Worm (Caenorhabditis elegans) whole organism, L4 larva: Measurements from ENCODE around the gene try-1.

Experiments
- F10B5.3 ChIP-seq: sonication (generic microtip); optimal IDR thresholded peaks from 2 replicates; lab custom pipeline; 2016; ENCODE audit warnings: mild to moderate bottlenecking, missing genetic modification characterization, missing compliant biosample characterization
- F26F4.8 ChIP-seq: fragments of 200-800 bp; sonication (Bioruptor generic); conservative IDR thresholded peaks from 2 replicates; pipeline ENCODE4 v1.3.6; 2022; ENCODE audit warnings: missing genetic modification characterization, missing compliant biosample characterization
- F49E8.2 ChIP-seq: sonication (generic microtip); optimal IDR thresholded peaks from 2 replicates; lab custom pipeline; 2016; ENCODE audit warnings: missing compliant biosample characterization, mild to moderate bottlenecking, missing genetic modification characterization, borderline replicate concordance
- R02D3.7 ChIP-seq: fragments of 150-350 bp; sonication (generic microtip); optimal IDR thresholded peaks from 3 replicates; lab custom pipeline; 2014; ENCODE audit warnings: missing biosample characterization, missing genetic modification characterization
- Y5F2A.4 ChIP-seq: fragments of 200-800 bp; sonication (Bioruptor generic); optimal IDR thresholded peaks from 2 replicates; lab custom pipeline; 2018; ENCODE audit warnings: mild to moderate bottlenecking, missing genetic modification characterization, missing compliant biosample characterization
- ZK546.5 ChIP-seq, 2 experiments: sonication (generic microtip); optimal IDR thresholded peaks; 2 replicates each; lab custom pipeline; 2017; ENCODE audit warnings: missing biosample characterization in 2 of 2, missing genetic modification characterization in 2 of 2
- aha-1 ChIP-seq: fragments of 150-350 bp; peaks from one replicate; lab custom pipeline; 2014; ENCODE audit warnings: missing biosample characterization, missing genetic modification characterization
- aly-2 ChIP-seq: sonication (generic microtip); optimal IDR thresholded peaks from 2 replicates; lab custom pipeline; 2018; ENCODE audit warnings: missing biosample characterization, missing genetic modification characterization
- attf-4 ChIP-seq: sonication (generic microtip); optimal IDR thresholded peaks from 3 replicates; lab custom pipeline; 2017; ENCODE audit warnings: missing biosample characterization, missing genetic modification characterization
- ceh-82 ChIP-seq: sonication (generic microtip); optimal IDR thresholded peaks from 2 replicates; lab custom pipeline; 2017; ENCODE audit warnings: missing biosample characterization, missing genetic modification characterization
- ctbp-1 ChIP-seq: fragments of 200-800 bp; sonication (Bioruptor generic); IDR thresholded peaks from 2 replicates; pipeline ENCODE4 v1.3.6; 2022; ENCODE audit warnings: missing genetic modification reagents, missing genetic modification characterization, missing compliant biosample characterization
- daf-12 ChIP-seq: fragments of 150-350 bp; optimal IDR thresholded peaks from 2 replicates; lab custom pipeline; 2014; ENCODE audit warnings: missing biosample characterization, missing genetic modification reagents, missing genetic modification characterization
- daf-16 ChIP-seq, 3 experiments: sonication (generic microtip); optimal IDR thresholded peaks; 2 replicates each; lab custom pipeline; 2016 to 2017; ENCODE audit warnings: missing genetic modification characterization in 3 of 3, missing genetic modification reagents in 3 of 3, mild to moderate bottlenecking in 2 of 3, missing compliant biosample characterization in 2 of 3, missing biosample characterization in 1 of 3, moderate library complexity in 1 of 3
- dmd-6 ChIP-seq: fragments of 200-800 bp; sonication (Bioruptor generic); IDR thresholded peaks from 2 replicates; pipeline ENCODE4 v1.3.6; 2022; ENCODE audit warnings: missing genetic modification reagents, missing genetic modification characterization, missing compliant biosample characterization
- dmd-8 ChIP-seq: fragments of 200-800 bp; sonication (Bioruptor generic); IDR thresholded peaks from 2 replicates; pipeline ENCODE4 v1.3.6; 2022; ENCODE audit warnings: missing genetic modification characterization, missing compliant biosample characterization
- dmd-9 ChIP-seq: fragments of 200-800 bp; sonication (Bioruptor generic); IDR thresholded peaks from 2 replicates; pipeline ENCODE4 v1.3.6; 2022; ENCODE audit warnings: missing genetic modification reagents, missing genetic modification characterization, missing compliant biosample characterization
- duxl-1 ChIP-seq: sonication (generic microtip); optimal IDR thresholded peaks from 2 replicates; lab custom pipeline; 2016; ENCODE audit warnings: mild to moderate bottlenecking, missing genetic modification characterization, moderate library complexity, missing compliant biosample characterization; ENCODE audit not compliant: poor library complexity
- gei-8 ChIP-seq: fragments of 200-800 bp; sonication (Bioruptor generic); optimal IDR thresholded peaks from 2 replicates; lab custom pipeline; 2018; ENCODE audit warnings: mild to moderate bottlenecking, missing genetic modification characterization, missing compliant biosample characterization
- hif-1 ChIP-seq, 2 experiments: sonication (generic microtip); optimal IDR thresholded peaks; 2 replicates each; lab custom pipeline; 2016 to 2017; ENCODE audit warnings: missing compliant biosample characterization in 2 of 2, missing genetic modification characterization in 2 of 2, missing genetic modification reagents in 2 of 2, missing genotype in 2 of 2, mild to moderate bottlenecking in 1 of 2
- hlh-30 ChIP-seq: sonication (generic microtip); optimal IDR thresholded peaks from 2 replicates; lab custom pipeline; 2017; ENCODE audit warnings: antibody characterized with exemption, mild to moderate bottlenecking, missing genetic modification characterization, missing compliant biosample characterization; ENCODE audit not compliant: insufficient read depth
- jun-1 ChIP-seq: fragments of 150-350 bp; optimal IDR thresholded peaks from 2 replicates; lab custom pipeline; 2014; ENCODE audit warnings: missing biosample characterization, missing genetic modification reagents, missing genetic modification characterization
- lim-7 ChIP-seq: fragments of 200-800 bp; sonication (Bioruptor generic); IDR thresholded peaks from 2 replicates; pipeline ENCODE4 v1.3.6; 2022; ENCODE audit warnings: missing genetic modification characterization, missing compliant biosample characterization
- lin-1 ChIP-seq: fragments of 200-800 bp; sonication (Bioruptor generic); IDR thresholded peaks from 2 replicates; pipeline ENCODE4 v1.3.6; 2022; ENCODE audit warnings: missing genetic modification reagents, missing genetic modification characterization, missing compliant biosample characterization
- lin-15B ChIP-seq: fragments of 150-350 bp; sonication (generic microtip); optimal IDR thresholded peaks from 3 replicates; lab custom pipeline; 2014; ENCODE audit warnings: missing biosample characterization, missing genetic modification characterization
- mdt-29 ChIP-seq: fragments of 200-800 bp; sonication (Bioruptor generic); IDR thresholded peaks from 2 replicates; pipeline ENCODE4 v1.3.6; 2022; ENCODE audit warnings: missing genetic modification reagents, missing genetic modification characterization, missing compliant biosample characterization
- mes-2 ChIP-seq: sonication (generic microtip); optimal IDR thresholded peaks from 2 replicates; lab custom pipeline; 2016; ENCODE audit warnings: missing genotype, mild to moderate bottlenecking, missing genetic modification characterization, missing compliant biosample characterization; ENCODE audit not compliant: poor library complexity, severe bottlenecking
- nhr-102 ChIP-seq: sonication (generic microtip); optimal IDR thresholded peaks from 2 replicates; lab custom pipeline; 2016; ENCODE audit warnings: mild to moderate bottlenecking, missing genetic modification characterization, moderate library complexity, missing compliant biosample characterization
- nhr-237 ChIP-seq: sonication (generic microtip); optimal IDR thresholded peaks from 2 replicates; lab custom pipeline; 2017; ENCODE audit warnings: missing biosample characterization, missing genetic modification characterization
- nhr-25 ChIP-seq: sonication (generic microtip); optimal IDR thresholded peaks from 2 replicates; lab custom pipeline; 2017; ENCODE audit warnings: missing genetic modification characterization, mild to moderate bottlenecking, missing compliant biosample characterization, antibody characterized with exemption, moderate library complexity, borderline replicate concordance; ENCODE audit not compliant: insufficient read depth
- nhr-42 ChIP-seq: fragments of 200-800 bp; sonication (Bioruptor generic); IDR thresholded peaks from 2 replicates; pipeline ENCODE4 v1.3.6; 2022; ENCODE audit warnings: missing genetic modification characterization, missing compliant biosample characterization
- nhr-48 ChIP-seq: sonication (generic microtip); optimal IDR thresholded peaks from 2 replicates; lab custom pipeline; 2016; ENCODE audit warnings: mild to moderate bottlenecking, missing genetic modification characterization, missing compliant biosample characterization
- nhr-6 ChIP-seq: fragments of 150-350 bp; optimal IDR thresholded peaks from 2 replicates; lab custom pipeline; 2014; ENCODE audit warnings: missing biosample characterization, missing genetic modification characterization
- nhr-76 ChIP-seq: fragments of 150-350 bp; optimal IDR thresholded peaks from 2 replicates; lab custom pipeline; 2014; ENCODE audit warnings: missing biosample characterization, missing genetic modification characterization
- nhr-77 ChIP-seq: fragments of 150-350 bp; optimal IDR thresholded peaks from 2 replicates; lab custom pipeline; 2014; ENCODE audit warnings: missing biosample characterization, missing genetic modification characterization
- pqm-1 ChIP-seq: sonication (generic microtip); optimal IDR thresholded peaks from 2 replicates; lab custom pipeline; 2017; ENCODE audit warnings: missing biosample characterization, missing genetic modification characterization
- sdz-12 ChIP-seq: fragments of 200-800 bp; sonication (Bioruptor generic); optimal IDR thresholded peaks from 2 replicates; lab custom pipeline; 2018; ENCODE audit warnings: mild to moderate bottlenecking, missing genetic modification characterization, missing compliant biosample characterization
- snpc-4 ChIP-seq: fragments of 150-350 bp; optimal IDR thresholded peaks from 2 replicates; lab custom pipeline; 2014; ENCODE audit warnings: missing biosample characterization, missing genetic modification characterization
- tag-97 ChIP-seq: fragments of 200-800 bp; sonication (Bioruptor generic); IDR thresholded peaks from 2 replicates; pipeline ENCODE4 v1.3.6; 2022; ENCODE audit warnings: missing genetic modification characterization, missing compliant biosample characterization
- tra-1 ChIP-seq: fragments of 200-800 bp; sonication (Bioruptor generic); IDR thresholded peaks from 2 replicates; pipeline ENCODE4 v1.3.6; 2022; ENCODE audit warnings: missing genetic modification reagents, missing genetic modification characterization, missing compliant biosample characterization
- unc-39 ChIP-seq: sonication (generic microtip); optimal IDR thresholded peaks from 2 replicates; lab custom pipeline; 2017; ENCODE audit warnings: missing biosample characterization, missing genetic modification characterization
- unc-62 ChIP-seq, 3 experiments: fragments of 150-350 bp in 1 of 3; sonication (generic microtip); optimal IDR thresholded peaks in 2 of 3; peaks in 1 of 3; 1 replicate in 1 of 3; 2 replicates in 2 of 3; lab custom pipeline; 2014 to 2017; ENCODE audit warnings: missing biosample characterization in 3 of 3, missing genetic modification characterization in 3 of 3, missing genetic modification reagents in 3 of 3, missing genotype in 1 of 3

The try-1 gene

DNA sequence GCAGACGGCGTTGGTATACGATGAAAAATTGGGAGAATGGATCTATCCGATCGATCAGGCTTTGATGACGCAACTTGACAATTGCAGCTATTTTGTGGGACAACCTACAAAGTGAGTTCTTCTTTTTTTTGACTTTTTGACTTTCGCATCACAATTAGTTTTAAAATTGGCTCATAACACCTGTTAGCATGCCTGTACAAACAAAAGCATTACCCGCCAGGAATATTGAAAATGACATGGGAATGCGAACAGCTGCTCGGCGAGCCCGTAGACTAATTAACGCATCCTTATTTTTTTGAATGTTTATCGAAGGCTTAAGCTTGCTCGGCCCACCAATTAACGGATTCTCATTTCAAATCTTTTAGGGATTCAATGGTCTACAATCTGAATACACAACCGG is 37.9 kb upstream of the try-1 start:
- TF ChIP-seq hif-1 (tag; optimal IDR thresholded peaks at IDR 0.05; lab: Kevin White, UChicago): no peak
- TF ChIP-seq nhr-237: no peak
- TF ChIP-seq unc-62 (GFP tag; optimal IDR thresholded peaks at IDR 0.05 in 1 of 2; lab: Kevin White, UChicago): no peak
- TF ChIP-seq unc-62 (tag; optimal IDR thresholded peaks at IDR 0.05; lab: Kevin White, UChicago): no peak
- no peak for TF ChIP-seq mes-2
- TF ChIP-seq duxl-1 (tag; lab: Kevin White, UChicago): no peak
- TF ChIP-seq dmd-8 (GFP tag; lab: Robert Waterston, UW): no peak
- TF ChIP-seq jun-1 (tag; lab: Kevin White, UChicago): no peak
- TF ChIP-seq nhr-76 (tag; lab: Kevin White, UChicago): no peak
- TF ChIP-seq pqm-1 (tag; lab: Kevin White, UChicago): no peak
- TF ChIP-seq aly-2: no peak
- no peak for TF ChIP-seq nhr-6 (tag; lab: Kevin White, UChicago)
- TF ChIP-seq ceh-82 (tag; lab: Kevin White, UChicago): no peak
- TF ChIP-seq snpc-4 (tag; lab: Kevin White, UChicago): no peak
- TF ChIP-seq nhr-102: no peak
- TF ChIP-seq nhr-48 (tag; lab: Kevin White, UChicago): no peak
- TF ChIP-seq tag-97 (GFP tag; lab: Robert Waterston, UW): no peak
- TF ChIP-seq tra-1 (GFP tag; lab: Robert Waterston, UW): no peak
- TF ChIP-seq dmd-9 (GFP tag; lab: Robert Waterston, UW): no peak
- TF ChIP-seq attf-4 (tag; lab: Kevin White, UChicago): no peak
- TF ChIP-seq gei-8 (GFP tag; lab: Kevin White, UChicago): no peak

- no peak for TF ChIP-seq nhr-25 (tag; lab: Kevin White, UChicago)
- no peak for TF ChIP-seq mdt-29
- no peak for TF ChIP-seq lim-7 (GFP tag; lab: Robert Waterston, UW)
- no peak for TF ChIP-seq ctbp-1 (GFP tag; lab: Robert Waterston, UW)
- no peak for TF ChIP-seq ZK546.5 (tag; optimal IDR thresholded peaks at IDR 0.05; lab: Kevin White, UChicago)
- no peak for TF ChIP-seq sdz-12 (GFP tag; lab: Kevin White, UChicago)
- no peak for TF ChIP-seq R02D3.7 (tag; lab: Kevin White, UChicago)
- no peak for TF ChIP-seq tra-1 (GFP tag; lab: Robert Waterston, UW)
- TF ChIP-seq nhr-77 (tag; lab: Kevin White, UChicago): no peak
- TF ChIP-seq nhr-42: no peak
- no peak for TF ChIP-seq aha-1 (tag; lab: Kevin White, UChicago)
- TF ChIP-seq, all 104 proteins: peak for 0
These were observed 37.3 kb upstream of the try-1 start for ce11 chrII:4986664-4987063.

- TF ChIP-seq unc-62 (GFP tag; optimal IDR thresholded peaks at IDR 0.05 in 1 of 2; lab: Kevin White, UChicago): peak in 1 of 2 experiments; percentile 95
- TF ChIP-seq unc-62 (tag; optimal IDR thresholded peaks at IDR 0.05; lab: Kevin White, UChicago): no peak
- TF ChIP-seq dmd-6 (GFP tag; lab: Robert Waterston, UW): peak; percentile 29; the same call in 1 of the 2 replicates
- TF ChIP-seq nhr-42: no peak
- TF ChIP-seq hif-1 (tag; optimal IDR thresholded peaks at IDR 0.05; lab: Kevin White, UChicago): no peak
- peak; percentile 63 for TF ChIP-seq hlh-30 (tag; lab: Kevin White, UChicago)
- TF ChIP-seq F26F4.8 (GFP tag; lab: Robert Waterston, UW): no peak
These were observed 36.7 kb upstream of the try-1 start for ce11 chrII:4985961-4986503.

DNA sequence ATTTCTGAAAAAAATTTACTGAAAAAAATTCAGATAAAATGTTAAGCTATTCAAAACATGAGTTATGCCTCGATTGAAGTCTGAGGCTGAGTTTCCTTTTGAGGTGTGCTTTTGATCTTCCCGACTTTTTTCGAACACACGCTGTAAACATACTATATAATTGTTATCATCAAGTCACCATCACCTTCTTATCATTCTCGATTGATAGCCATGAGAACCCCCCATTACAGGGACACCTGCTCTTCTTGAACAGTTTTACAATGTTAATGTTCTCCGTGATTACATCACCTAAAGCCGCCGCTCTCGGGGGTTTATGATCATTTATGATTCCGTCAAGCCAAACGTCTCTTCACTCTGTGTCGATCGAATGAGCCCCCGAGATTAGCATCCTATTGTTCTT is 34.8 kb upstream of the try-1 start:
- TF ChIP-seq Y5F2A.4 (GFP tag; lab: Kevin White, UChicago): no peak
- TF ChIP-seq daf-12: no peak
- TF ChIP-seq lin-15B: no peak
- no peak for TF ChIP-seq F49E8.2
- no peak for TF ChIP-seq F10B5.3 (tag; lab: Kevin White, UChicago)
- no peak for TF ChIP-seq unc-39 (tag; lab: Kevin White, UChicago)
- no peak for TF ChIP-seq daf-16 (GFP tag; optimal IDR thresholded peaks at IDR 0.05; lab: Kevin White, UChicago)
- peak; percentile 45 for TF ChIP-seq daf-16 (tag; optimal IDR thresholded peaks at IDR 0.05; lab: Kevin White, UChicago)
- peak; percentile 15 for TF ChIP-seq pqm-1 (tag; lab: Kevin White, UChicago)
- TF ChIP-seq ZK546.5 (tag; optimal IDR thresholded peaks at IDR 0.05; lab: Kevin White, UChicago): no peak
- no peak for TF ChIP-seq lin-1
- no peak for TF ChIP-seq ctbp-1 (GFP tag; lab: Robert Waterston, UW)
